Fruit fly (Drosophila melanogaster) whole organism, embryonic: ENCODE results near the gene Tollo.

ENCODE experiments used
- Atf-2 ChIP-seq: fragments of 200-800 bp; sonication (Bioruptor generic); optimal IDR thresholded peaks from 2 replicates; lab custom pipeline; 2016; ENCODE audit warnings: missing biosample characterization, missing genetic modification characterization
- C15 ChIP-seq: fragments of 200-800 bp; sonication (Bioruptor generic); IDR thresholded peaks from 3 replicates; pipeline ENCODE4 v1.3.6; 2022; ENCODE audit warnings: missing biosample characterization, missing genetic modification characterization
- CG11093 ChIP-seq: fragments of 200-800 bp; sonication (Bioruptor generic); IDR thresholded peaks from 3 replicates; pipeline ENCODE4 v1.3.6; 2022; ENCODE audit warnings: missing biosample characterization, missing genetic modification characterization
- CG11504 ChIP-seq: fragments of 200-800 bp; sonication (Bioruptor generic); optimal IDR thresholded peaks from 3 replicates; lab custom pipeline; 2019; ENCODE audit warnings: missing biosample characterization, mild to moderate bottlenecking, missing genetic modification characterization, moderate library complexity
- CG12219 ChIP-seq: fragments of 200-800 bp; sonication (Bioruptor generic); optimal IDR thresholded peaks from 3 replicates; lab custom pipeline; 2018; ENCODE audit warnings: missing biosample characterization, mild to moderate bottlenecking, missing genetic modification characterization
- CG14441 ChIP-seq: fragments of 200-800 bp; sonication (Bioruptor generic); IDR thresholded peaks from 2 replicates; pipeline ENCODE4 v1.3.6; 2022; ENCODE audit warnings: missing biosample characterization, missing genetic modification characterization
- CG16815 ChIP-seq: fragments of 200-800 bp; sonication (Bioruptor generic); optimal IDR thresholded peaks from 3 replicates; lab custom pipeline; 2017; ENCODE audit warnings: missing biosample characterization, mild to moderate bottlenecking, missing genetic modification characterization
- CG17186 ChIP-seq: fragments of 200-800 bp; sonication (Bioruptor generic); optimal IDR thresholded peaks from 3 replicates; lab custom pipeline; 2017; ENCODE audit warnings: missing biosample characterization, missing genetic modification reagents, missing genetic modification characterization
- CG1832 ChIP-seq: fragments of 200-800 bp; sonication (Bioruptor generic); optimal IDR thresholded peaks from 2 replicates; lab custom pipeline; 2017; ENCODE audit warnings: missing biosample characterization, mild to moderate bottlenecking, missing genetic modification characterization, inconsistent platforms
- CG18599 ChIP-seq: fragments of 200-800 bp; sonication (Bioruptor generic); optimal IDR thresholded peaks from 3 replicates; lab custom pipeline; 2017; ENCODE audit warnings: missing biosample characterization, missing genetic modification characterization, mild to moderate bottlenecking, moderate library complexity, missing genetic modification reagents
- CG3065 ChIP-seq: fragments of 200-800 bp; sonication (Bioruptor generic); optimal IDR thresholded peaks from 2 replicates; lab custom pipeline; 2016; ENCODE audit warnings: missing biosample characterization, missing genetic modification characterization
- CG31388 ChIP-seq: fragments of 200-800 bp; sonication (Bioruptor generic); optimal IDR thresholded peaks from 2 replicates; lab custom pipeline; 2016; ENCODE audit warnings: missing biosample characterization, missing genetic modification characterization
- CG3407 ChIP-seq: fragments of 200-800 bp; sonication (Bioruptor generic); optimal IDR thresholded peaks from 2 replicates; lab custom pipeline; 2018; ENCODE audit warnings: missing biosample characterization, mild to moderate bottlenecking, missing genetic modification characterization
- CG34224 ChIP-seq: fragments of 200-800 bp; sonication (Bioruptor generic); IDR thresholded peaks from 3 replicates; pipeline ENCODE4 v1.3.6; 2022; ENCODE audit warnings: missing biosample characterization, missing genetic modification characterization; ENCODE audit not compliant: partially characterized antibody
- CG34376 ChIP-seq: fragments of 200-800 bp; sonication (Bioruptor generic); optimal IDR thresholded peaks from 2 replicates; lab custom pipeline; 2018; ENCODE audit warnings: missing biosample characterization, mild to moderate bottlenecking, missing genetic modification characterization
- CG5180 ChIP-seq: fragments of 200-800 bp; sonication (Bioruptor generic); optimal IDR thresholded peaks from 3 replicates; lab custom pipeline; 2017; ENCODE audit warnings: missing biosample characterization, missing genetic modification characterization, mild to moderate bottlenecking, moderate library complexity, missing genetic modification reagents
- CG6854 ChIP-seq: fragments of 200-800 bp; sonication (Bioruptor generic); optimal IDR thresholded peaks from 3 replicates; lab custom pipeline; 2017; ENCODE audit warnings: missing biosample characterization, mild to moderate bottlenecking, missing genetic modification characterization
- CG7839 ChIP-seq: fragments of 200-800 bp; sonication (Bioruptor generic); optimal IDR thresholded peaks from 3 replicates; lab custom pipeline; 2018; ENCODE audit warnings: missing biosample characterization, mild to moderate bottlenecking, missing genetic modification characterization, moderate library complexity
- Deaf1 ChIP-seq: fragments of 200-800 bp; optimal IDR thresholded peaks from 3 replicates; lab custom pipeline; 2019; ENCODE audit warnings: missing biosample characterization, mild to moderate bottlenecking, missing genetic modification characterization, moderate library complexity
- Ets65A ChIP-seq: fragments of 200-800 bp; sonication (Bioruptor generic); peaks from one replicate; lab custom pipeline; 2016; ENCODE audit warnings: missing biosample characterization, missing genetic modification characterization
- Fer3 ChIP-seq: fragments of 200-800 bp; sonication (Bioruptor generic); optimal IDR thresholded peaks from 2 replicates; lab custom pipeline; 2018; ENCODE audit warnings: missing biosample characterization, mild to moderate bottlenecking, missing genetic modification characterization, moderate library complexity
- HLH54F ChIP-seq: fragments of 200-800 bp; sonication (Bioruptor generic); optimal IDR thresholded peaks from 3 replicates; lab custom pipeline; 2016; ENCODE audit warnings: missing biosample characterization, missing genetic modification characterization
- Hmr ChIP-seq: fragments of 200-800 bp; sonication (Bioruptor generic); optimal IDR thresholded peaks from 3 replicates; lab custom pipeline; 2017; ENCODE audit warnings: mild to moderate bottlenecking, missing biosample characterization, missing genetic modification reagents, missing genetic modification characterization
- Hr51 ChIP-seq, 2 experiments: fragments of 200-800 bp; sonication (Bioruptor generic); optimal IDR thresholded peaks; 2 replicates in 1 of 2; 3 replicates in 1 of 2; lab custom pipeline; 2016 to 2018; ENCODE audit warnings: missing biosample characterization in 2 of 2, missing genetic modification characterization in 2 of 2, mild to moderate bottlenecking in 1 of 2, moderate library complexity in 1 of 2
- Kr ChIP-seq: fragments of 200-800 bp; sonication (Bioruptor generic); optimal IDR thresholded peaks from 2 replicates; lab custom pipeline; 2017; ENCODE audit warnings: missing biosample characterization, mild to moderate bottlenecking, missing genetic modification characterization
- MTF-1 ChIP-seq: fragments of 200-800 bp; sonication (Bioruptor generic); optimal IDR thresholded peaks from 2 replicates; lab custom pipeline; 2018; ENCODE audit warnings: missing biosample characterization, mild to moderate bottlenecking, missing genetic modification characterization, borderline replicate concordance
- Med ChIP-seq: fragments of 200-800 bp; sonication (Bioruptor generic); peaks from one replicate; lab custom pipeline; 2016; ENCODE audit warnings: missing biosample characterization, missing genetic modification characterization, mild to moderate bottlenecking, inconsistent platforms, moderate library complexity
- NC2α ChIP-seq: fragments of 200-800 bp; sonication (Bioruptor generic); optimal IDR thresholded peaks from 2 replicates; lab custom pipeline; 2016; ENCODE audit warnings: missing biosample characterization, missing genetic modification characterization
- Optix ChIP-seq: fragments of 200-800 bp; sonication (Bioruptor generic); IDR thresholded peaks from 3 replicates; pipeline ENCODE4 v1.3.6; 2022; ENCODE audit warnings: missing biosample characterization, missing genetic modification characterization
- Rfx ChIP-seq: fragments of 200-800 bp; sonication (Bioruptor generic); IDR thresholded peaks from 2 replicates; pipeline ENCODE4 v1.3.6; 2022; ENCODE audit warnings: missing biosample characterization, missing genetic modification characterization
- Side ChIP-seq: fragments of 200-800 bp; sonication (Bioruptor generic); optimal IDR thresholded peaks from 2 replicates; lab custom pipeline; 2016; ENCODE audit warnings: missing biosample characterization, missing genetic modification characterization
- ase ChIP-seq: fragments of 200-800 bp; sonication (Bioruptor generic); IDR thresholded peaks from 3 replicates; pipeline ENCODE4 v1.3.6; 2022; ENCODE audit warnings: missing biosample characterization, missing genetic modification characterization
- az2 ChIP-seq: fragments of 200-800 bp; sonication (Bioruptor generic); optimal IDR thresholded peaks from 3 replicates; lab custom pipeline; 2016; ENCODE audit warnings: missing biosample characterization, missing genetic modification characterization
- chinmo ChIP-seq: fragments of 200-800 bp; sonication (Bioruptor generic); IDR thresholded peaks from 4 replicates; pipeline ENCODE4 v1.3.6; 2022; ENCODE audit warnings: missing biosample characterization, missing genetic modification characterization; ENCODE audit not compliant: partially characterized antibody
- chn ChIP-seq: fragments of 200-800 bp; sonication (Bioruptor generic); optimal IDR thresholded peaks from 2 replicates; lab custom pipeline; 2016; ENCODE audit warnings: missing biosample characterization, missing genetic modification characterization
- crol ChIP-seq: fragments of 200-800 bp; sonication (Bioruptor generic); IDR thresholded peaks from 2 replicates; pipeline ENCODE4 v1.3.6; 2022; ENCODE audit warnings: missing biosample characterization, missing genetic modification characterization
- dimm ChIP-seq: fragments of 200-800 bp; sonication (Bioruptor generic); IDR thresholded peaks from 2 replicates; pipeline ENCODE4 v1.3.6; 2022; ENCODE audit warnings: missing biosample characterization, missing genetic modification characterization
- gcm ChIP-seq: fragments of 200-800 bp; sonication (Bioruptor generic); optimal IDR thresholded peaks from 2 replicates; lab custom pipeline; 2019; ENCODE audit warnings: missing biosample characterization, mild to moderate bottlenecking, missing genetic modification characterization, moderate library complexity
- gsb-n ChIP-seq: fragments of 200-800 bp; sonication (Bioruptor generic); optimal IDR thresholded peaks from 3 replicates; lab custom pipeline; 2018; ENCODE audit warnings: missing biosample characterization, mild to moderate bottlenecking, missing genetic modification characterization
- kni ChIP-seq: fragments of 200-800 bp; sonication (Bioruptor generic); optimal IDR thresholded peaks from 3 replicates; lab custom pipeline; 2017; ENCODE audit warnings: mild to moderate bottlenecking, missing biosample characterization, missing genetic modification reagents, missing genetic modification characterization
- maf-S ChIP-seq: fragments of 200-800 bp; sonication (Bioruptor generic); optimal IDR thresholded peaks from 2 replicates; lab custom pipeline; 2016; ENCODE audit warnings: missing biosample characterization, missing genetic modification characterization
- nmo ChIP-seq: fragments of 200-800 bp; sonication (Bioruptor generic); optimal IDR thresholded peaks from 2 replicates; lab custom pipeline; 2018; ENCODE audit warnings: missing biosample characterization, mild to moderate bottlenecking, missing genetic modification characterization, moderate library complexity
- psq ChIP-seq: fragments of 200-800 bp; sonication (Bioruptor generic); optimal IDR thresholded peaks from 2 replicates; lab custom pipeline; 2017; ENCODE audit warnings: missing biosample characterization, missing genetic modification characterization
- sd ChIP-seq: fragments of 200-800 bp; sonication (Bioruptor generic); optimal IDR thresholded peaks from 3 replicates; lab custom pipeline; 2018; ENCODE audit warnings: missing biosample characterization, mild to moderate bottlenecking, missing genetic modification characterization, moderate library complexity
- sens ChIP-seq: fragments of 200-800 bp; sonication (Bioruptor generic); peaks from one replicate; lab custom pipeline; 2016; ENCODE audit warnings: missing biosample characterization, missing genetic modification characterization
- tap ChIP-seq: fragments of 200-800 bp; optimal IDR thresholded peaks from 3 replicates; lab custom pipeline; 2019; ENCODE audit warnings: missing biosample characterization, mild to moderate bottlenecking, missing genetic modification characterization, moderate library complexity
- tup ChIP-seq: fragments of 200-800 bp; sonication (Bioruptor generic); optimal IDR thresholded peaks from 2 replicates; lab custom pipeline; 2016; ENCODE audit warnings: missing biosample characterization, mild to moderate bottlenecking, missing genetic modification characterization, moderate library complexity
- vnd ChIP-seq: fragments of 200-800 bp; sonication (Bioruptor generic); IDR thresholded peaks from 3 replicates; pipeline ENCODE4 v1.3.6; 2022; ENCODE audit warnings: missing biosample characterization, missing genetic modification characterization; ENCODE audit not compliant: partially characterized antibody
- z ChIP-seq: fragments of 200-800 bp; sonication (Bioruptor generic); IDR thresholded peaks from 3 replicates; pipeline ENCODE4 v1.3.6; 2022; ENCODE audit warnings: missing biosample characterization, missing genetic modification characterization
- zfh2 ChIP-seq: fragments of 200-800 bp; sonication (Bioruptor generic); optimal IDR thresholded peaks from 2 replicates; lab custom pipeline; 2016; ENCODE audit warnings: missing biosample characterization, missing genetic modification characterization

Gene Tollo

DNA sequence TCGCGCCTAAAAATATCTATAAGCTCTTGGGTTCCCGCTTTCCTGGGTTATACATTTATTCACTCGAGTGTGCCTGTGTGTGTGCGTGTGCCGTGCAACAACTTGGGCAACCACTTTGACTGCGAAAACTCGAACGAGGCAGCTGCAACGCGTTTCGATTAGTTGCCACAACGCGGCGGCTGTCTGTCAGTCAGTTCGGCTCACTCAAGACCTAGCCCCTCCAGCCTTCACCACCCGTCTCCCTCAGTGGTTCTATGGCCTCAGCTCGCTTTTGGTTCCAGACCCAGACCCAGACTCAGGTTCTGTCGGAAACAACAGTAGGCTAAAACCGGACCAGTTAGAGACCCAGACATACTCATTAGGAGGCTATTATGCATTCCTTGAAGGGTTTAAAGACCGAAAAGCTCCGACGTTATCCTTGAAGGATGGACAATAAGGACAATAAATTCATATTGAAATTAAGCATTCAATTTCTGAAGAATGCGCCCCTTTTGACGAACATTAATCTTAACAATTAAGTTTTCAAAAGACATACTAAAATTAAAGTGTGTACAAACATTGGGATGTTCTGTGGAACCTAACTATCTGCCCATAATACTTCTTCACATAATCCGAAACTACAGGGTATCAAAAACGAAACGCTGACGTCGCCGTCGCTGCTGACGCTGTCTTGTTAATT, 5.1 kb upstream of the Tollo start (continued):
- no peak for TF ChIP-seq CG34376 (GFP tag; lab: Kevin White, UChicago)
- peak; percentile 21 for TF ChIP-seq CG3407
- no peak for TF ChIP-seq ase
- TF ChIP-seq psq (GFP tag; lab: Kevin White, UChicago), result no peak
- TF ChIP-seq az2 (GFP tag; lab: Kevin White, UChicago), result peak; percentile 43
- peak; percentile 3 for TF ChIP-seq NC2α (GFP tag; lab: Kevin White, UChicago)
- TF ChIP-seq CG12219 (GFP tag; lab: Kevin White, UChicago), result peak; percentile 51
- peak; percentile 41 for TF ChIP-seq zfh2 (GFP tag; lab: Kevin White, UChicago)
- TF ChIP-seq CG11093 (GFP tag; lab: Robert Waterston, UW), result 0 out of 3 replicates have a peak, but pooled peaks have one; percentile 23
- TF ChIP-seq Atf-2, result peak; percentile 58
- peak; percentile 1 for TF ChIP-seq Deaf1 (tag; lab: Kevin White, UChicago)
- TF ChIP-seq Rfx (GFP tag; lab: Robert Waterston, UW), result peak; percentile 58; the same call in 1 of the 2 replicates
- peak; percentile 24 for TF ChIP-seq CG5180 (GFP tag; lab: Kevin White, UChicago)
- peak; percentile 67 for TF ChIP-seq CG11504
- no peak for TF ChIP-seq maf-S
- TF ChIP-seq nmo (GFP tag; lab: Kevin White, UChicago), result peak; percentile 75
- peak; percentile 48 for TF ChIP-seq gsb-n
- peak; percentile 46 for TF ChIP-seq HLH54F (GFP tag; lab: Kevin White, UChicago)
- peak in 1 of 2 experiments; percentile 47 for TF ChIP-seq Hr51 (GFP tag; optimal IDR thresholded peaks at IDR 0.05; lab: Kevin White, UChicago)

DNA sequence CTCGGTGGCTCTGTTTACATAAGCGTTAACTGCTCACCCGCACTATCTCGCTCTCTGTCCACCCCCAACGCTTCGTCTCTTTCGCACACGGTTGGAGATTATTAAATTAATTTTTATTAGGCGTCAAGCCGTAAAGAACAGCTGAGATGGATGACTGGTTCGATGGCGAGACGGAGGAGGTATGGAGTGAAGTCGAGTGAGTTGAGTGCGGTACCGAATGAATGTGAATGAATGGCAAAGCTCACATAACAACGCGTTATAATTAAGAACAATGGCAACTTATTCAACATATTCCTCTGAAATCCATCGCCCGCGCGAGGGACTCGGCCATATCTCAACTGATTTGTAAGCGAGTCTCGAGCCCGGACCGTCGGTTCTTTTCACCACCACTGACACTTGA, 4.3 kb upstream of the Tollo start:
- TF ChIP-seq CG14441 (no peak), Med (GFP tag; lab: Kevin White, UChicago) (peak; percentile 40), tap (tag; lab: Kevin White, UChicago) (no peak), sens (GFP tag; lab: Kevin White, UChicago) (peak; percentile 69), CG17186 (GFP tag; lab: Kevin White, UChicago) (no peak), MTF-1 (GFP tag; lab: Kevin White, UChicago) (no peak), gcm (peak; percentile 12), crol (GFP tag; lab: Robert Waterston, UW) (peak; percentile 38; the same call in 1 of the 2 replicates), chinmo (GFP tag; lab: Robert Waterston, UW) (0 out of 4 replicates have a peak, but pooled peaks have one; percentile 36), sd (tag; lab: Kevin White, UChicago) (peak; percentile 29), CG16815 (no peak), Optix (GFP tag; lab: Robert Waterston, UW) (no peak), dimm (GFP tag; lab: Robert Waterston, UW) (no peak), vnd (GFP tag; lab: Robert Waterston, UW) (no peak), chn (no peak), CG18599 (GFP tag; lab: Kevin White, UChicago) (no peak), tup (no peak), CG7839 (tag; lab: Kevin White, UChicago) (no peak), Ets65A (GFP tag; lab: Kevin White, UChicago) (no peak), CG1832 (GFP tag; lab: Kevin White, UChicago) (peak; percentile 33), Fer3 (tag; lab: Kevin White, UChicago) (no peak), CG34224 (GFP tag; lab: Robert Waterston, UW) (no peak), Hmr (no peak), kni (GFP tag; lab: Kevin White, UChicago) (no peak), C15 (GFP tag; lab: Robert Waterston, UW) (no peak), CG31388 (GFP tag; lab: Kevin White, UChicago) (no peak), Kr (GFP tag; lab: Kevin White, UChicago) (no peak), Side (GFP tag; lab: Kevin White, UChicago) (no peak), z (GFP tag; lab: Robert Waterston, UW) (peak; percentile 80), CG6854 (GFP tag; lab: Kevin White, UChicago) (no peak), CG3065 (GFP tag; lab: Kevin White, UChicago) (no peak)
